Fruit fly (Drosophila melanogaster) whole organism, embryonic: ENCODE data around the gene CG10947.

Source experiments
- Adf1 ChIP-seq: fragments of 200-800 bp; sonication (Bioruptor generic); IDR thresholded peaks from 2 replicates; pipeline ENCODE4 v1.3.6; 2022; ENCODE audit warnings: missing biosample characterization, missing genetic modification characterization
- CG11247 ChIP-seq: fragments of 200-800 bp; sonication (Bioruptor generic); IDR thresholded peaks from 2 replicates; pipeline ENCODE4 v1.3.6; 2022; ENCODE audit warnings: missing biosample characterization, missing genetic modification characterization
- CG12155 ChIP-seq: fragments of 200-800 bp; sonication (Bioruptor generic); optimal IDR thresholded peaks from 3 replicates; lab custom pipeline; 2016; ENCODE audit warnings: missing biosample characterization, missing genetic modification characterization
- CG1233 ChIP-seq: fragments of 200-800 bp; sonication (Bioruptor generic); optimal IDR thresholded peaks from 4 replicates; lab custom pipeline; 2018; ENCODE audit warnings: missing biosample characterization, mild to moderate bottlenecking, missing genetic modification characterization
- CG12942 ChIP-seq: fragments of 200-800 bp; sonication (Bioruptor generic); optimal IDR thresholded peaks from 3 replicates; lab custom pipeline; 2016; ENCODE audit warnings: missing biosample characterization, missing genetic modification characterization
- CG14667 ChIP-seq: fragments of 200-800 bp; sonication (Bioruptor generic); IDR thresholded peaks from 2 replicates; pipeline ENCODE4 v1.3.6; 2022; ENCODE audit warnings: missing biosample characterization, missing genetic modification characterization
- CG17328 ChIP-seq: fragments of 200-800 bp; sonication (Bioruptor generic); IDR thresholded peaks from 2 replicates; pipeline ENCODE4 v1.3.6; 2022; ENCODE audit warnings: missing biosample characterization, missing genetic modification characterization
- CG2199 ChIP-seq: fragments of 200-800 bp; sonication (Bioruptor generic); IDR thresholded peaks from 3 replicates; pipeline ENCODE4 v1.3.6; 2022; ENCODE audit warnings: missing biosample characterization, missing genetic modification characterization
- CG31441 ChIP-seq: fragments of 200-800 bp; sonication (Bioruptor generic); IDR thresholded peaks from 2 replicates; pipeline ENCODE4 v1.3.6; 2022; ENCODE audit warnings: missing biosample characterization, missing genetic modification characterization
- CG32767 ChIP-seq: fragments of 200-800 bp; sonication (Bioruptor generic); IDR thresholded peaks from 2 replicates; pipeline ENCODE4 v1.3.6; 2022; ENCODE audit warnings: missing biosample characterization, missing genetic modification characterization
- CG33213 ChIP-seq: fragments of 200-800 bp; sonication (Bioruptor generic); optimal IDR thresholded peaks from 3 replicates; lab custom pipeline; 2016; ENCODE audit warnings: missing biosample characterization, missing genetic modification characterization
- CG4424 ChIP-seq: fragments of 200-800 bp; sonication (Bioruptor generic); optimal IDR thresholded peaks from 3 replicates; lab custom pipeline; 2016; ENCODE audit warnings: missing biosample characterization, missing genetic modification characterization
- CG4617 ChIP-seq: fragments of 200-800 bp; sonication (Bioruptor generic); optimal IDR thresholded peaks from 3 replicates; lab custom pipeline; 2016; ENCODE audit warnings: missing biosample characterization, missing genetic modification characterization, borderline replicate concordance
- CG4730 ChIP-seq: fragments of 200-800 bp; sonication (Bioruptor generic); IDR thresholded peaks from 2 replicates; pipeline ENCODE4 v1.3.6; 2022; ENCODE audit warnings: missing biosample characterization, missing genetic modification characterization
- CG7786 ChIP-seq: fragments of 200-800 bp; sonication (Bioruptor generic); optimal IDR thresholded peaks from 2 replicates; lab custom pipeline; 2016; ENCODE audit warnings: missing biosample characterization, missing genetic modification characterization
- CG7928 ChIP-seq: fragments of 200-800 bp; sonication (Bioruptor generic); optimal IDR thresholded peaks from 2 replicates; lab custom pipeline; 2017; ENCODE audit warnings: missing biosample characterization, mild to moderate bottlenecking, missing genetic modification characterization
- CG9437 ChIP-seq: fragments of 200-800 bp; sonication (Bioruptor generic); optimal IDR thresholded peaks from 2 replicates; lab custom pipeline; 2018; ENCODE audit warnings: missing biosample characterization, mild to moderate bottlenecking, missing genetic modification characterization
- CG9876 ChIP-seq: fragments of 200-800 bp; sonication (Bioruptor generic); optimal IDR thresholded peaks from 2 replicates; lab custom pipeline; 2016; ENCODE audit warnings: missing biosample characterization, missing genetic modification characterization
- Dip3 ChIP-seq: fragments of 200-800 bp; sonication (Bioruptor generic); optimal IDR thresholded peaks from 3 replicates; lab custom pipeline; 2016; ENCODE audit warnings: missing biosample characterization, missing genetic modification characterization
- E2f2 ChIP-seq: fragments of 200-800 bp; sonication (Bioruptor generic); IDR thresholded peaks from 2 replicates; pipeline ENCODE4 v1.3.6; 2022; ENCODE audit warnings: missing biosample characterization, missing genetic modification characterization
- Hey ChIP-seq: fragments of 200-800 bp; sonication (Bioruptor generic); optimal IDR thresholded peaks from 3 replicates; lab custom pipeline; 2018; ENCODE audit warnings: missing biosample characterization, mild to moderate bottlenecking, missing genetic modification characterization
- Kr ChIP-seq: fragments of 200-800 bp; sonication (Bioruptor generic); optimal IDR thresholded peaks from 2 replicates; lab custom pipeline; 2017; ENCODE audit warnings: missing biosample characterization, mild to moderate bottlenecking, missing genetic modification characterization
- Max ChIP-seq: fragments of 200-800 bp; sonication (Bioruptor generic); optimal IDR thresholded peaks from 2 replicates; lab custom pipeline; 2016; ENCODE audit warnings: missing biosample characterization, mild to moderate bottlenecking, missing genetic modification characterization
- Meics ChIP-seq: fragments of 200-800 bp; sonication (Bioruptor generic); optimal IDR thresholded peaks from 2 replicates; lab custom pipeline; 2017; ENCODE audit warnings: missing biosample characterization, mild to moderate bottlenecking, missing genetic modification characterization
- NC2β ChIP-seq: fragments of 200-800 bp; sonication (Bioruptor generic); optimal IDR thresholded peaks from 2 replicates; lab custom pipeline; 2016; ENCODE audit warnings: missing biosample characterization, missing genetic modification characterization
- Oli ChIP-seq: fragments of 200-800 bp; sonication (Bioruptor generic); optimal IDR thresholded peaks from 2 replicates; lab custom pipeline; 2018; ENCODE audit warnings: missing biosample characterization, mild to moderate bottlenecking, missing genetic modification characterization, moderate library complexity
- Ptx1 ChIP-seq: fragments of 200-800 bp; sonication (Bioruptor generic); IDR thresholded peaks from 2 replicates; pipeline ENCODE4 v1.3.6; 2022; ENCODE audit warnings: missing biosample characterization, missing genetic modification characterization
- Spps ChIP-seq: fragments of 200-800 bp; sonication (Bioruptor generic); optimal IDR thresholded peaks from 2 replicates; lab custom pipeline; 2018; ENCODE audit warnings: missing biosample characterization, mild to moderate bottlenecking, missing genetic modification characterization
- Xrp1 ChIP-seq: fragments of 200-800 bp; sonication (Bioruptor generic); IDR thresholded peaks from 2 replicates; pipeline ENCODE4 v1.3.6; 2022; ENCODE audit warnings: missing biosample characterization, missing genetic modification characterization
- ara ChIP-seq: fragments of 200-800 bp; sonication (Bioruptor generic); IDR thresholded peaks from 2 replicates; pipeline ENCODE4 v1.3.6; 2022; ENCODE audit warnings: missing biosample characterization, missing genetic modification characterization
- ash1 ChIP-seq: fragments of 200-800 bp; sonication (Bioruptor generic); optimal IDR thresholded peaks from 2 replicates; lab custom pipeline; 2018; ENCODE audit warnings: missing biosample characterization, mild to moderate bottlenecking, missing genetic modification characterization
- az2 ChIP-seq: fragments of 200-800 bp; sonication (Bioruptor generic); optimal IDR thresholded peaks from 3 replicates; lab custom pipeline; 2016; ENCODE audit warnings: missing biosample characterization, missing genetic modification characterization
- bbx ChIP-seq: fragments of 200-800 bp; sonication (Bioruptor generic); IDR thresholded peaks from 2 replicates; pipeline ENCODE4 v1.3.6; 2022; ENCODE audit warnings: missing biosample characterization, missing genetic modification characterization; ENCODE audit not compliant: partially characterized antibody
- cato ChIP-seq: fragments of 200-800 bp; sonication (Bioruptor generic); optimal IDR thresholded peaks from 2 replicates; lab custom pipeline; 2016; ENCODE audit warnings: missing biosample characterization, missing genetic modification characterization, borderline replicate concordance
- ci ChIP-seq: fragments of 200-800 bp; sonication (Bioruptor generic); IDR thresholded peaks from 3 replicates; pipeline ENCODE4 v1.3.6; 2022; ENCODE audit warnings: missing biosample characterization, missing genetic modification characterization
- corto ChIP-seq: fragments of 200-800 bp; sonication (Bioruptor generic); optimal IDR thresholded peaks from 2 replicates; lab custom pipeline; 2016; ENCODE audit warnings: missing biosample characterization, mild to moderate bottlenecking, missing genetic modification characterization, moderate library complexity
- ham ChIP-seq: fragments of 200-800 bp; sonication (Bioruptor generic); IDR thresholded peaks from 2 replicates; pipeline ENCODE4 v1.3.6; 2022; ENCODE audit warnings: missing biosample characterization, missing genetic modification characterization
- insv ChIP-seq, 2 experiments: fragments of 200-800 bp; sonication (Bioruptor generic); optimal IDR thresholded peaks; 3 replicates each; lab custom pipeline; 2016 to 2018; ENCODE audit warnings: missing biosample characterization in 2 of 2, missing genetic modification characterization in 2 of 2
- lbe ChIP-seq: fragments of 200-800 bp; sonication (Bioruptor generic); optimal IDR thresholded peaks from 2 replicates; lab custom pipeline; 2016; ENCODE audit warnings: missing biosample characterization, mild to moderate bottlenecking, missing genetic modification characterization
- nerfin-1 ChIP-seq: fragments of 200-800 bp; sonication (Bioruptor generic); optimal IDR thresholded peaks from 3 replicates; lab custom pipeline; 2019; ENCODE audit warnings: missing biosample characterization, mild to moderate bottlenecking, missing genetic modification characterization, moderate library complexity
- nmo ChIP-seq: fragments of 200-800 bp; sonication (Bioruptor generic); optimal IDR thresholded peaks from 2 replicates; lab custom pipeline; 2018; ENCODE audit warnings: missing biosample characterization, mild to moderate bottlenecking, missing genetic modification characterization, moderate library complexity
- odd ChIP-seq: fragments of 200-800 bp; sonication (Bioruptor generic); optimal IDR thresholded peaks from 2 replicates; lab custom pipeline; 2017; ENCODE audit warnings: missing biosample characterization, mild to moderate bottlenecking, missing genetic modification characterization
- pho ChIP-seq: fragments of 200-800 bp; sonication (Bioruptor generic); optimal IDR thresholded peaks from 2 replicates; lab custom pipeline; 2016; ENCODE audit warnings: missing biosample characterization, missing genetic modification characterization
- pnt ChIP-seq: fragments of 200-800 bp; sonication (Bioruptor generic); optimal IDR thresholded peaks from 3 replicates; lab custom pipeline; 2016; ENCODE audit warnings: missing biosample characterization, missing genetic modification characterization
- ro ChIP-seq: fragments of 200-800 bp; sonication (Bioruptor generic); IDR thresholded peaks from 2 replicates; pipeline ENCODE4 v1.3.6; 2022; ENCODE audit warnings: missing biosample characterization, missing genetic modification characterization
- scrt ChIP-seq: fragments of 200-800 bp; sonication (Bioruptor generic); optimal IDR thresholded peaks from 2 replicates; lab custom pipeline; 2018; ENCODE audit warnings: missing biosample characterization, mild to moderate bottlenecking, missing genetic modification characterization, moderate library complexity
- sens-2 ChIP-seq: fragments of 200-800 bp; sonication (Bioruptor generic); IDR thresholded peaks from 2 replicates; pipeline ENCODE4 v1.3.6; 2022; ENCODE audit warnings: missing biosample characterization, missing genetic modification characterization
- sob ChIP-seq: fragments of 200-800 bp; sonication (Bioruptor generic); IDR thresholded peaks from 2 replicates; pipeline ENCODE4 v1.3.6; 2022; ENCODE audit warnings: missing biosample characterization, missing genetic modification characterization
- tap ChIP-seq: fragments of 200-800 bp; optimal IDR thresholded peaks from 3 replicates; lab custom pipeline; 2019; ENCODE audit warnings: missing biosample characterization, mild to moderate bottlenecking, missing genetic modification characterization, moderate library complexity
- zen2 ChIP-seq: fragments of 200-800 bp; sonication (Bioruptor generic); IDR thresholded peaks from 3 replicates; pipeline ENCODE4 v1.3.6; 2022; ENCODE audit warnings: missing biosample characterization, missing genetic modification characterization; ENCODE audit not compliant: partially characterized antibody

The CG10947 gene

dm6 chr2L:20416754-20417563 is 2.4 kb upstream of the CG10947 start, which contains the start of the genes CG10949 and Arpc2 (continued):
- peak; percentile 8 for TF ChIP-seq odd (GFP tag; lab: Kevin White, UChicago)
- TF ChIP-seq Hey (tag; lab: Kevin White, UChicago) = no peak
- no peak for TF ChIP-seq lbe
- no peak for TF ChIP-seq ro (GFP tag; lab: Robert Waterston, UW)
- no peak for TF ChIP-seq CG32767 (GFP tag; lab: Robert Waterston, UW)
- TF ChIP-seq CG17328 = no peak
- TF ChIP-seq cato (GFP tag; lab: Kevin White, UChicago) = no peak
- TF ChIP-seq sens-2 (GFP tag; lab: Robert Waterston, UW) = no peak
- TF ChIP-seq az2 = peak; percentile 52
- no peak; the same call in none of the 2 replicates for TF ChIP-seq CG31441 (GFP tag; lab: Robert Waterston, UW)
- TF ChIP-seq NC2β (GFP tag; lab: Kevin White, UChicago) = no peak
- no peak for TF ChIP-seq CG1233 (GFP tag; lab: Kevin White, UChicago)
- peak; percentile 59 for TF ChIP-seq CG12155 (GFP tag; lab: Kevin White, UChicago)
- no peak for TF ChIP-seq ham (GFP tag; lab: Robert Waterston, UW)
- TF ChIP-seq CG7928 (GFP tag; lab: Kevin White, UChicago) = no peak
- TF ChIP-seq Max = peak; percentile 38
- TF ChIP-seq CG14667 (GFP tag; lab: Robert Waterston, UW) = peak; percentile 33; the same call in 1 of the 2 replicates
- TF ChIP-seq CG11247 (GFP tag; lab: Robert Waterston, UW) = 0 out of 2 replicates have a peak, but pooled peaks have one; percentile 6
- TF ChIP-seq ash1 = no peak
- no peak for TF ChIP-seq CG33213 (GFP tag; lab: Kevin White, UChicago)
- peak; percentile 49 for TF ChIP-seq CG4617
- no peak for TF ChIP-seq CG9876 (GFP tag; lab: Kevin White, UChicago)
- peak; percentile 39 for TF ChIP-seq Oli (tag; lab: Kevin White, UChicago)
- no peak for TF ChIP-seq pho
- TF ChIP-seq pnt = no peak
- no peak for TF ChIP-seq Dip3 (GFP tag; lab: Kevin White, UChicago)
- no peak for TF ChIP-seq scrt (GFP tag; lab: Kevin White, UChicago)
- no peak for TF ChIP-seq sob (GFP tag; lab: Robert Waterston, UW)
- TF ChIP-seq Xrp1 (GFP tag; lab: Robert Waterston, UW) = no peak; the same call in 1 of the 2 replicates
- peak; percentile 57; the same call in 1 of the 2 replicates for TF ChIP-seq bbx
- TF ChIP-seq Ptx1 (GFP tag; lab: Robert Waterston, UW) = no peak; the same call in 1 of the 2 replicates
- TF ChIP-seq ara (GFP tag; lab: Robert Waterston, UW) = no peak
- peak; percentile 39; the same call in 1 of the 2 replicates for TF ChIP-seq CG4730 (GFP tag; lab: Robert Waterston, UW)
- no peak for TF ChIP-seq insv (GFP tag; optimal IDR thresholded peaks at IDR 0.05; lab: Kevin White, UChicago)
- TF ChIP-seq CG7786 (GFP tag; lab: Kevin White, UChicago) = no peak
- no peak for TF ChIP-seq CG9437
- peak; percentile 47 for TF ChIP-seq Adf1 (GFP tag; lab: Robert Waterston, UW)
- TF ChIP-seq E2f2 (GFP tag; lab: Robert Waterston, UW) = peak; percentile 67
- 0 out of 3 replicates have a peak, but pooled peaks have one; percentile 10 for TF ChIP-seq zen2 (GFP tag; lab: Robert Waterston, UW)
- no peak for TF ChIP-seq Kr
- TF ChIP-seq CG2199 (GFP tag; lab: Robert Waterston, UW) = no peak
- TF ChIP-seq CG4424 = peak; percentile 33
- no peak for TF ChIP-seq ci (GFP tag; lab: Robert Waterston, UW)
- TF ChIP-seq Spps (tag; lab: Kevin White, UChicago) = no peak
- TF ChIP-seq CG12942 (GFP tag; lab: Kevin White, UChicago) = peak; percentile 46
- TF ChIP-seq corto (GFP tag; lab: Kevin White, UChicago) = no peak
- peak; percentile 60 for TF ChIP-seq tap (tag; lab: Kevin White, UChicago)
- peak; percentile 54 for TF ChIP-seq nmo (GFP tag; lab: Kevin White, UChicago)
- TF ChIP-seq Meics = peak; percentile 55
- peak; percentile 92 for TF ChIP-seq nerfin-1 (tag; lab: Kevin White, UChicago)
